Fruit fly (Drosophila melanogaster) whole organism, adult: Measurements from ENCODE around the gene Psn.

Source experiments
- CG11617 ChIP-seq: fragments of 200-800 bp; sonication (Bioruptor generic); optimal IDR thresholded peaks from 2 replicates; lab custom pipeline; 2017; ENCODE audit warnings: mild to moderate bottlenecking, missing biosample characterization, missing genetic modification reagents, missing genetic modification characterization
- CG12768 ChIP-seq: fragments of 200-800 bp; sonication (Bioruptor generic); optimal IDR thresholded peaks from 2 replicates; lab custom pipeline; 2017; ENCODE audit warnings: missing biosample characterization, missing genetic modification characterization, mild to moderate bottlenecking, moderate library complexity, missing genetic modification reagents
- CG14711 ChIP-seq: fragments of 200-800 bp; sonication (Bioruptor generic); optimal IDR thresholded peaks from 2 replicates; lab custom pipeline; 2018; ENCODE audit warnings: missing biosample characterization, mild to moderate bottlenecking, missing genetic modification characterization, moderate library complexity
- CG1620 ChIP-seq: fragments of 200-800 bp; sonication (Bioruptor generic); optimal IDR thresholded peaks from 2 replicates; lab custom pipeline; 2016; ENCODE audit warnings: missing biosample characterization, missing genetic modification characterization
- CG33017 ChIP-seq: fragments of 200-800 bp; sonication (Bioruptor generic); optimal IDR thresholded peaks from 2 replicates; lab custom pipeline; 2018; ENCODE audit warnings: missing biosample characterization, mild to moderate bottlenecking, missing genetic modification characterization, moderate library complexity
- CG5204 ChIP-seq: fragments of 200-800 bp; sonication (Bioruptor generic); optimal IDR thresholded peaks from 2 replicates; lab custom pipeline; 2016; ENCODE audit warnings: missing biosample characterization, missing genetic modification characterization
- CG7045 ChIP-seq: fragments of 200-800 bp; sonication (Bioruptor generic); optimal IDR thresholded peaks from 2 replicates; lab custom pipeline; 2017; ENCODE audit warnings: missing biosample characterization, mild to moderate bottlenecking, missing genetic modification characterization
- CG7101 ChIP-seq: fragments of 200-800 bp; sonication (Bioruptor generic); optimal IDR thresholded peaks from 2 replicates; lab custom pipeline; 2018; ENCODE audit warnings: missing biosample characterization, mild to moderate bottlenecking, missing genetic modification characterization, moderate library complexity
- Clk ChIP-seq: fragments of 200-800 bp; sonication (Bioruptor generic); optimal IDR thresholded peaks from 2 replicates; lab custom pipeline; 2017; ENCODE audit warnings: missing biosample characterization, missing genetic modification characterization
- Crg-1 ChIP-seq: fragments of 200-800 bp; sonication (Bioruptor generic); optimal IDR thresholded peaks from 2 replicates; lab custom pipeline; 2016; ENCODE audit warnings: missing biosample characterization, missing genetic modification characterization
- Hr96 ChIP-seq: fragments of 200-800 bp; sonication (Bioruptor generic); optimal IDR thresholded peaks from 2 replicates; lab custom pipeline; 2016; ENCODE audit warnings: missing biosample characterization, missing genetic modification characterization
- Mnt ChIP-seq: fragments of 200-800 bp; sonication (Bioruptor generic); optimal IDR thresholded peaks from 2 replicates; lab custom pipeline; 2016; ENCODE audit warnings: missing biosample characterization, mild to moderate bottlenecking, missing genetic modification characterization
- bab1 ChIP-seq: fragments of 200-800 bp; sonication (Bioruptor generic); optimal IDR thresholded peaks from 3 replicates; lab custom pipeline; 2019; ENCODE audit warnings: missing biosample characterization, mild to moderate bottlenecking, missing genetic modification characterization, moderate library complexity
- cic ChIP-seq: fragments of 200-800 bp; sonication (Bioruptor generic); optimal IDR thresholded peaks from 2 replicates; lab custom pipeline; 2017; ENCODE audit warnings: missing biosample characterization, mild to moderate bottlenecking, missing genetic modification characterization, moderate library complexity
- cnc ChIP-seq, 2 experiments: fragments of >200 bp; optimal IDR thresholded peaks; 2 replicates each; lab custom pipeline; 2017
- kay ChIP-seq: fragments of 200-800 bp; sonication (Bioruptor generic); peaks from one replicate; lab custom pipeline; 2016; ENCODE audit warnings: missing biosample characterization, missing genetic modification characterization, borderline replicate concordance
- ovo ChIP-seq: fragments of 200-800 bp; sonication (Bioruptor generic); optimal IDR thresholded peaks from 2 replicates; lab custom pipeline; 2016; ENCODE audit warnings: missing biosample characterization, missing genetic modification characterization
- pad ChIP-seq: fragments of 200-800 bp; sonication (Bioruptor generic); optimal IDR thresholded peaks from 3 replicates; lab custom pipeline; 2017; ENCODE audit warnings: missing biosample characterization, missing genetic modification characterization, mild to moderate bottlenecking, moderate library complexity, missing genetic modification reagents
- tj ChIP-seq: fragments of 200-800 bp; sonication (Bioruptor generic); optimal IDR thresholded peaks from 3 replicates; lab custom pipeline; 2017; ENCODE audit warnings: missing biosample characterization, mild to moderate bottlenecking, missing genetic modification characterization, moderate library complexity
- toe ChIP-seq: fragments of 200-800 bp; sonication (Bioruptor generic); optimal IDR thresholded peaks from 2 replicates; lab custom pipeline; 2016; ENCODE audit warnings: missing biosample characterization, missing genetic modification characterization

Gene Psn

dm6 chr3L:20432297-20432696, at the start of gene Psn, which contains the start of gene Las:
Gene Psn (plus strand): TSS chr3L:20432468.
Gene Las (minus strand): TSS chr3L:20432361.
- TF ChIP-seq Clk (GFP tag; lab: Kevin White, UChicago) = no peak
- TF ChIP-seq bab1 (GFP tag; lab: Kevin White, UChicago) = peak; percentile 56
- TF ChIP-seq CG1620 (GFP tag; lab: Kevin White, UChicago) = peak; percentile 12
- peak; percentile 23 for TF ChIP-seq CG14711
- peak; percentile 40 for TF ChIP-seq CG11617
- no peak for TF ChIP-seq cnc (optimal IDR thresholded peaks at IDR 0.05; lab: Kevin White, UChicago)
- TF ChIP-seq tj = peak; percentile 13
- TF ChIP-seq Mnt (GFP tag; lab: Kevin White, UChicago) = peak; percentile 39

DNA sequence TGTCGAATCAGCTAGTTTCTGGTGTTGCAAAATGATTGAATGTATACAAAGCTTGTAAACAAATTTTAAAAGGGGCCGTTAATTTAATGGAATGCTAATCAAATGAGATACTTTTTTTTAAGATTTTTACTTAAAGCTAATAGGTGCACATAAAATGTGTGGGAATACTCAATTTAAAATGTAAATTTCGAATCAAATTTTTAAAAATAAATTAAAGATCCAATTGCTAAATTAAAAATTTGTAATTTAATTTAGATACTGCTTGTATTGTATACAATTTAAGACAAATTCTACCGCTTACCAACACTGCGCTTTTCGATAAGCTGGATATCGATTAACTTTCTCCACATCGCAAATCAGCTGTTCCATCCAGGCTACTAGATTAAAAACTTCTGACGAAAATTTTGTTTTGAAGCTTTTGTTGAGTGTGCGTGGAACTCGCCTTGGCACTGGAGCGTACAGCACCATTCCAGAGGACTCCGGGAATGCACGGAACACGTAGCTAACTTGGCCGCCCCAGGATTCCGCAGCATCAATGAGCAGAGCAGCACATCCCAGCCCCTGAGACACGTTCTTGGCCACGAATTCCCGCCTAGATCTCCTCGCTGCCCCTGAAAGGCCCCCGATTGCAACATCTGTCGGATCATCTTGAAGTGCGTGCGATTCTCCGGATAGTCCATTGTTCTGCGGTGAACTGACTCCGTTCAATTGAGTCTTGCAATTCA, 48.0 kb upstream of the Psn start, which contains the start of the genes CG5498 and fbl:
CG5498 (minus strand) TSS at position 24 of the 725 bp plus-strand sequence.
fbl (plus strand) TSS at position 344 of the 725 bp plus-strand sequence.
- TF ChIP-seq ovo (GFP tag; lab: Kevin White, UChicago) (peak; percentile 59), tj (peak; percentile 99), CG7045 (GFP tag; lab: Kevin White, UChicago) (peak; percentile 85), CG5204 (GFP tag; lab: Kevin White, UChicago) (peak; percentile 83), kay (GFP tag; lab: Kevin White, UChicago) (no peak), Crg-1 (peak; percentile 90), bab1 (GFP tag; lab: Kevin White, UChicago) (peak; percentile 78), Hr96 (GFP tag; lab: Kevin White, UChicago) (peak; percentile 77), cnc (optimal IDR thresholded peaks at IDR 0.05; lab: Kevin White, UChicago) (peak in 1 of 2 experiments; percentile 27), cic (GFP tag; lab: Kevin White, UChicago) (peak; percentile 37), CG11617 (peak; percentile 86), CG1620 (GFP tag; lab: Kevin White, UChicago) (peak; percentile 81), CG7101 (peak; percentile 87), CG12768 (peak; percentile 75), CG14711 (peak; percentile 84), pad (GFP tag; lab: Kevin White, UChicago) (peak; percentile 76), toe (GFP tag; lab: Kevin White, UChicago) (peak; percentile 80), Clk (GFP tag; lab: Kevin White, UChicago) (peak; percentile 69), Mnt (GFP tag; lab: Kevin White, UChicago) (peak; percentile 69), CG33017 (tag; lab: Kevin White, UChicago) (peak; percentile 85)

DNA sequence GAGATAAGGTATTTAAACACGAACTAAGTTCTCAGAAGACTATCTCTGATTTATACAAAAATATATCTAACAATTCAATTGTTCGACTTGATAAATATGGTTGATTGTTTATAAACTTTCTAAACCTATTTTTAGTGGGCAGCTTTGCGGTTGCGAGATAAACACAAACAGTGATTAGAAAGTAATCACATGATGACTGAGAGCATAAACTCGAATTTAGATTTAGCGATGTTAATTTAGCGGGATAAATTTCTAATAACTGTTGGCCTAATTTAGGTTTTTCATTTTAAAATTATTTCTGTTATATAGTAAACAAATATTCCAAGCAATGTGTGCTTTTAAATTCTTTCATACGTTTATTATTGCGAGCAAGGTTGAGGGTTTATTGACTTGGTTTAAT, 47.3 kb upstream of the Psn start:
- TF ChIP-seq kay (GFP tag; lab: Kevin White, UChicago) = peak; percentile 93
- no peak for TF ChIP-seq Hr96 (GFP tag; lab: Kevin White, UChicago)
- TF ChIP-seq Mnt (GFP tag; lab: Kevin White, UChicago) = no peak

DNA sequence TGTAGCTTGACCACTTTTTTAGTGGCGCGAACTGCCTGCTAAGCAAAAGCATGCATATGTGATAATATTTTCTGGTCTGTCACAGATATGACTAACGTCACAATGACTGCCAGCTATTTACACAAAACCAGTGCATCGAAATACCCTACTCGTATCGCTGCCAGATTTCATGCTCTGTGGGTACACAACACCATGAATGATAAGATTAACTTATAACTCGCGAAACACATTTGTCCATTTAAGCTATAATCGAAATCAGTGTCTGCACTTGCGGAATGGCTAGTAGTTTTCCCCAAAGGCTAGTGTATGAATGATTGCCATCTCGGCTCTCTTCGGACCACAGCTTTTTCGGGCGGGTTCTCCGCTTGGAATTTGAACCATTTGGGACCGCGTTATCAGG, 46.9 kb upstream of the Psn start:
- TF ChIP-seq bab1 (GFP tag; lab: Kevin White, UChicago) (no peak), Clk (GFP tag; lab: Kevin White, UChicago) (no peak), CG5204 (GFP tag; lab: Kevin White, UChicago) (no peak), cic (GFP tag; lab: Kevin White, UChicago) (peak; percentile 51), toe (GFP tag; lab: Kevin White, UChicago) (no peak), CG1620 (GFP tag; lab: Kevin White, UChicago) (no peak), CG14711 (no peak), Crg-1 (no peak), cnc (optimal IDR thresholded peaks at IDR 0.05; lab: Kevin White, UChicago) (peak in 1 of 2 experiments; percentile 39), ovo (GFP tag; lab: Kevin White, UChicago) (no peak), CG7101 (no peak), Hr96 (GFP tag; lab: Kevin White, UChicago) (no peak), Mnt (GFP tag; lab: Kevin White, UChicago) (peak; percentile 1), CG11617 (no peak), CG12768 (no peak), pad (GFP tag; lab: Kevin White, UChicago) (no peak), kay (GFP tag; lab: Kevin White, UChicago) (peak; percentile 85), CG33017 (tag; lab: Kevin White, UChicago) (no peak), tj (peak; percentile 70), CG7045 (GFP tag; lab: Kevin White, UChicago) (peak; percentile 15)

- TF ChIP-seq CG11617 (no peak), CG12768 (peak; percentile 57), Hr96 (GFP tag; lab: Kevin White, UChicago) (peak; percentile 46), CG33017 (tag; lab: Kevin White, UChicago) (no peak), tj (peak; percentile 11), Clk (GFP tag; lab: Kevin White, UChicago) (peak; percentile 3), pad (GFP tag; lab: Kevin White, UChicago) (peak; percentile 93), CG7045 (GFP tag; lab: Kevin White, UChicago) (peak; percentile 19), cic (GFP tag; lab: Kevin White, UChicago) (peak; percentile 91), ovo (GFP tag; lab: Kevin White, UChicago) (peak; percentile 30), CG7101 (no peak), Mnt (GFP tag; lab: Kevin White, UChicago) (peak; percentile 76)
These were observed 46.3 kb upstream of the Psn start for dm6 chr3L:20385969-20386370.
